Fruit fly (Drosophila melanogaster): ENCODE results near the gene Brd.
A peak's percentile ranks its signal among the peaks of the same experiment; 100 is the strongest.

Brd gene

DNA sequence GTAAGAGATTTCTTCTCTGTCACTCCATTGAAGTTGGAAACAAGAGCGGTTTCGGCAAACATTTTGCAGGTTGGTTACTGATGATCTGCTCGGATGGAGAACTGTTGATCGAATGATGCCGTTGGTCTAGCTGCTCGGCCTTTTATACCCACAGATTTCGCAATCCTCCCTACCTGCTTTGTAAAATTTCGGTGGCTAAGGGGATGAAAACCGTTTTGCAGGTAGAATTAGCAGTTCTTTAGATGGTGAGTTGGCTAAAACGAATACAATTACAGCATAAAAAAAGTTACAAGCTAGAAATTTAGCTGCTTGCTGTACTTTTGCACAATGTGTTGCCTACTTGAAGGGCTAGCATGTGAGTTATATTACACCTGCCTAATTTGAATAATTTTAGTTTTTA is 28.2 kb upstream of the Brd start, which contains the start of gene CG13465:
Gene CG13465, minus strand, starts transcription at position 101 of the 400 bp plus-strand sequence.
- no peak for TF ChIP-seq Aef1 (GFP tag; IDR thresholded peaks at IDR 0.05)
- TF ChIP-seq CG4360 (GFP tag; IDR thresholded peaks at IDR 0.05) = 0 out of 2 replicates have a peak, but pooled peaks have one; percentile 15
- no peak for TF ChIP-seq gt (GFP tag; IDR thresholded peaks at IDR 0.05)
- TF ChIP-seq Sin3A (optimal IDR thresholded peaks at IDR 0.05) = no peak
- TF ChIP-seq Jarid2 (GFP tag; optimal IDR thresholded peaks at IDR 0.05) = no peak
- TF ChIP-seq Sry-β (GFP tag; optimal IDR thresholded peaks at IDR 0.05) = no peak
- TF ChIP-seq trh (GFP tag; optimal IDR thresholded peaks at IDR 0.05) = no peak
- no peak for TF ChIP-seq lmd (GFP tag; IDR thresholded peaks at IDR 0.05)
- no peak for TF ChIP-seq Dbx (GFP tag; IDR thresholded peaks at IDR 0.05)
- no peak for TF ChIP-seq az2 (GFP tag; optimal IDR thresholded peaks at IDR 0.05)
- no peak for TF ChIP-seq fru (optimal IDR thresholded peaks at IDR 0.05)
- peak; percentile 69 for TF ChIP-seq CG15479 (GFP tag; optimal IDR thresholded peaks at IDR 0.05)
- no peak for TF ChIP-seq tin (GFP tag; optimal IDR thresholded peaks at IDR 0.05)

DNA sequence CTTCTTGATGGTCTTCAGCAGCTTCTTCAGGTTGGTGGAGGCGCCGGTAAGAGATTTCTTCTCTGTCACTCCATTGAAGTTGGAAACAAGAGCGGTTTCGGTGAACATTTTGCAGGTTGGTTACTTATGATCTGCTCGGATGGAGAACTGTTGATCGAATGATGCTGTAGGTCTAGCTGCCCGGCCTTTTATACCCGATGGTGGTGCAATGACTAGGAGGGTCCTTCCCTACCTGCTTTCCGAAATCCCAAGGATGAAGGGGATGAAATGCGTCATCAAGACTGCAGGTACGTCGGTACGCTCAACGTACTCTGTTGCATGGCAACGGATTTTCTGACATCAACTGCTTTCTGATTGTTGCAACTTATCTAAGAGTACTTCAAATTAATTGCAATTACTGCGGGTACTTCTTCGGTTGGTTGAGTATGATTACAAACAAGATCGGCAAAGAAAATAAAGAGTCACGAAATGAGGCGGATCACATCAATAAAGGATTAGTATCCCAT is 26.5 kb upstream of the Brd start, which contains the start of gene BobA:
Gene BobA, minus strand, starts transcription at position 165 of the 506 bp plus-strand sequence.
- TF ChIP-seq prd (optimal IDR thresholded peaks at IDR 0.05) (no peak), prd (GFP tag; IDR thresholded peaks at IDR 0.05) (peak; percentile 40; the same call in 1 of the 3 replicates), gcm2 (GFP tag; optimal IDR thresholded peaks at IDR 0.05) (no peak), Fer1 (GFP tag; optimal IDR thresholded peaks at IDR 0.05) (no peak), CG30020 (tag; optimal IDR thresholded peaks at IDR 0.05) (no peak), Ets65A (GFP tag) (peak; percentile 70), sc (optimal IDR thresholded peaks at IDR 0.05) (no peak), sc (GFP tag; optimal IDR thresholded peaks at IDR 0.05) (no peak), NFAT (GFP tag; IDR thresholded peaks at IDR 0.05) (no peak), sob (GFP tag; IDR thresholded peaks at IDR 0.05) (no peak), CG2199 (GFP tag; IDR thresholded peaks at IDR 0.05) (peak; percentile 53; the same call in 1 of the 3 replicates), org-1 (GFP tag; optimal IDR thresholded peaks at IDR 0.05) (no peak), CG7786 (GFP tag; optimal IDR thresholded peaks at IDR 0.05) (no peak), zen (tag; optimal IDR thresholded peaks at IDR 0.05) (peak; percentile 5), sens (GFP tag) (peak; percentile 19), knrl (GFP tag; IDR thresholded peaks at IDR 0.05; ENCODE audit: partially characterized antibody) (no peak), chm (GFP tag; IDR thresholded peaks at IDR 0.05) (peak; percentile 46; the same call in 1 of the 2 replicates), CG30403 (GFP tag; optimal IDR thresholded peaks at IDR 0.05) (no peak), Awh (GFP tag; IDR thresholded peaks at IDR 0.05) (no peak), CG1792 (GFP tag; optimal IDR thresholded peaks at IDR 0.05) (no peak), YL-1 (GFP tag; optimal IDR thresholded peaks at IDR 0.05) (no peak), CG15479 (GFP tag; optimal IDR thresholded peaks at IDR 0.05) (peak; percentile 88), MTF-1 (GFP tag; optimal IDR thresholded peaks at IDR 0.05; ENCODE audit: borderline replicate concordance) (no peak), CG32532 (GFP tag; IDR thresholded peaks at IDR 0.05) (no peak), bsh (GFP tag; optimal IDR thresholded peaks at IDR 0.05) (no peak), Tbp (GFP tag; optimal IDR thresholded peaks at IDR 0.05) (peak; percentile 50), CG12236 (GFP tag; optimal IDR thresholded peaks at IDR 0.05) (no peak), pros (GFP tag; optimal IDR thresholded peaks at IDR 0.05) (peak; percentile 52), nerfin-2 (GFP tag; IDR thresholded peaks at IDR 0.05; ENCODE audit: partially characterized antibody) (no peak), C15 (GFP tag; IDR thresholded peaks at IDR 0.05) (no peak)
